Worm (Caenorhabditis elegans) whole organism, L3 larva: ENCODE results near the gene exos-7.

Experiments used
- eor-1 ChIP-seq, 2 experiments: fragments of 150-350 bp; optimal IDR thresholded peaks; 2 replicates each; lab custom pipeline; 2014 to 2018; ENCODE audit warnings: missing biosample characterization in 2 of 2, missing genetic modification characterization in 2 of 2
- fkh-10 ChIP-seq: sonication (generic microtip); optimal IDR thresholded peaks from 2 replicates; lab custom pipeline; 2017; ENCODE audit warnings: missing biosample characterization, missing genetic modification reagents, missing genetic modification characterization
- nhr-12 ChIP-seq: fragments of 150-350 bp; optimal IDR thresholded peaks from 2 replicates; lab custom pipeline; 2014; ENCODE audit warnings: missing biosample characterization, missing genetic modification characterization
- nhr-237 ChIP-seq: fragments of 150-350 bp; optimal IDR thresholded peaks from 2 replicates; lab custom pipeline; 2014; ENCODE audit warnings: missing biosample characterization, missing genetic modification characterization
- nhr-28 ChIP-seq: fragments of 150-350 bp; optimal IDR thresholded peaks from 2 replicates; lab custom pipeline; 2014; ENCODE audit warnings: missing biosample characterization, missing genetic modification characterization
- unc-62 ChIP-seq: fragments of 150-350 bp; sonication (generic microtip); optimal IDR thresholded peaks from 4 replicates; lab custom pipeline; 2014; ENCODE audit warnings: missing biosample characterization, missing genetic modification reagents, missing genetic modification characterization
- zag-1 ChIP-seq: fragments of 150-350 bp; optimal IDR thresholded peaks from 2 replicates; lab custom pipeline; 2014; ENCODE audit warnings: missing biosample characterization, missing genetic modification characterization
- ztf-11 ChIP-seq: fragments of 150-350 bp; optimal IDR thresholded peaks from 2 replicates; lab custom pipeline; 2014; ENCODE audit warnings: missing biosample characterization, missing genetic modification characterization

DNA sequence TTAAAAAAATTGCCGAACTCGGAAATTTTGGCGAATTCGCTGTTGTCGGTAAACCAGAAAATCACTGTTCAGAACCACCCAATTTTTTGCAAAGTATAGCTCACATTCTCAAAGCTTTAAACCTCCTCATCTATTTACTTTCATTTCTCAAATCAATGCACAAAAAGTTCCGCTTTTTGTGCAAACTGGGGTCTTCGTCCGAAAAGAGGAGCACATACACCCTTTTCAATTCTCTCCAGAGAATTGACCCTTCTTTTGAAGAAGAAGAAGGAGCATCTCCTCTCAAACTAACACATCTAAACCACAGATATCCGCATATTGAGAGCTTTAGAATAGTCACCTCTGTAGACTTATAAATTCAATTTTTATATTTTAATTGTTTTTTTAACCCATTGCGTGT lies 36.7 kb downstream of the exos-7 start:
- TF ChIP-seq unc-62 (GFP tag; lab: Kevin White, UChicago) (no peak), eor-1 (tag; optimal IDR thresholded peaks at IDR 0.05; lab: Kevin White, UChicago) (no peak), nhr-237 (no peak), nhr-12 (tag; lab: Kevin White, UChicago) (no peak), ztf-11 (tag; lab: Kevin White, UChicago) (no peak), fkh-10 (GFP tag; lab: Kevin White, UChicago) (no peak), nhr-28 (no peak), zag-1 (tag; lab: Kevin White, UChicago) (no peak)
